Fruit fly (Drosophila melanogaster): Measurements from ENCODE around the gene t-cup.

The t-cup gene

dm6 chr2L:12529949-12530849 lies 33.1 kb upstream of the t-cup start:
- TF ChIP-seq toe (GFP tag; optimal IDR thresholded peaks at IDR 0.05) (no peak), CG12768 (GFP tag; optimal IDR thresholded peaks at IDR 0.05) (peak; percentile 56), tj (GFP tag; optimal IDR thresholded peaks at IDR 0.05) (peak; percentile 34), CG33017 (tag; optimal IDR thresholded peaks at IDR 0.05) (no peak), cic (GFP tag; optimal IDR thresholded peaks at IDR 0.05) (peak; percentile 34), CG7101 (tag; optimal IDR thresholded peaks at IDR 0.05) (no peak), cnc (optimal IDR thresholded peaks at IDR 0.05) (no peak), Clk (GFP tag; optimal IDR thresholded peaks at IDR 0.05) (no peak)

DNA sequence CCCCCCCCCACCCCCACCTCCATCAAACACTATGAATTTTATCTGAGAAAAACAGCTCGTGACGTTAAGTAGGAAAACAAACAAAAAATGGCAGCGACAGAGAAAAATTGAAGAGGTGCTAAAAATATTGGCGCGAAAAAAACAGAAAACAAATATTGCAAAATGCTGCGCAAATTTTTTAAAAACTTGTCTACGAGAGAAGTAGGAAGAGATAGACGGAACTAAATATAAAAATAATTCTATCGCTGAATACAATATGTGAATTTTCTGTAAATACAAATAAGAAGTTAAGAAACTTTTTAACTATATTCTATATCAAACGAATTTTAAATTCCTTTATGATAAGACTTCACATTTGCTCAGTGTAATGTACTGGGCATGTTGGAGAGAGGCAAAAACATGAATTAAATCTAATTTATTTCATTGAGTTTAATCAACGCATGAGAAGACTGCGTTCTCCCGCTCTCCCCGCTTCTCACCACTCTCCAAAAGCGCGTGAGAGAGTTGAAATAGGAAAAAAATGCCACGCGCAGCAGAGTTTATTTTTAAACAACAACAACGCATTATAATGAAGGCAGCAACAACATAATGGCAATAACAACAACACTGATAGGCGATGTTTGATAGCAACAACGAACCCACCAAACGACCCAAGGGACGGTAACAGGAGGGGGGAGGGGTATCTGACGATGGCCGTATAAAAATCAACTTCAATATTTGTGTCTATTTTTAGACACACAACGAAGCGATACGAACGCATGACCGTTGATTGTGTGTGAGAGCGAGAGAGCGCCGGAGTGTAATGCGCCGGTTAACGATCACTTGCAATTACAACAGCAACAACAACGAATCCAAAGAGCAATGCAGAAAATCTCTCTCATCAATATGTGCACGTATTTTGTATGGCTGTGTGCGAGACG lies 32.2 kb upstream of the t-cup start:
- peak; percentile 69 for TF ChIP-seq tj (GFP tag; optimal IDR thresholded peaks at IDR 0.05)
- peak; percentile 17 for TF ChIP-seq pad (GFP tag; optimal IDR thresholded peaks at IDR 0.05)
- peak; percentile 60 for TF ChIP-seq CG33017 (tag; optimal IDR thresholded peaks at IDR 0.05)
- TF ChIP-seq Hr96 (GFP tag; optimal IDR thresholded peaks at IDR 0.05): peak; percentile 62
- peak; percentile 72 for TF ChIP-seq Mnt (GFP tag; optimal IDR thresholded peaks at IDR 0.05)
- TF ChIP-seq toe (GFP tag; optimal IDR thresholded peaks at IDR 0.05): peak; percentile 30
- peak; percentile 94 for TF ChIP-seq kay (GFP tag; ENCODE audit: borderline replicate concordance)
- TF ChIP-seq CG1620 (GFP tag; optimal IDR thresholded peaks at IDR 0.05): no peak
- peak; percentile 53 for TF ChIP-seq bab1 (GFP tag; optimal IDR thresholded peaks at IDR 0.05)
- TF ChIP-seq CG5204 (GFP tag; optimal IDR thresholded peaks at IDR 0.05): no peak
- peak; percentile 98 for TF ChIP-seq cic (GFP tag; optimal IDR thresholded peaks at IDR 0.05)
- TF ChIP-seq CG7101 (tag; optimal IDR thresholded peaks at IDR 0.05): no peak
- peak; percentile 93 for TF ChIP-seq CG12768 (GFP tag; optimal IDR thresholded peaks at IDR 0.05)
- no peak for TF ChIP-seq cnc (optimal IDR thresholded peaks at IDR 0.05)
- TF ChIP-seq CG14711 (tag; optimal IDR thresholded peaks at IDR 0.05): no peak
- TF ChIP-seq Clk (GFP tag; optimal IDR thresholded peaks at IDR 0.05): no peak
- peak; percentile 58 for TF ChIP-seq Crg-1 (GFP tag; optimal IDR thresholded peaks at IDR 0.05)
- TF ChIP-seq CG11617 (GFP tag; optimal IDR thresholded peaks at IDR 0.05): no peak
- TF ChIP-seq CG7045 (GFP tag; optimal IDR thresholded peaks at IDR 0.05): no peak
- TF ChIP-seq ovo (GFP tag; optimal IDR thresholded peaks at IDR 0.05): peak; percentile 85

dm6 chr2L:12528376-12528775 lies 31.2 kb upstream of the t-cup start:
- TF ChIP-seq CG7101 (tag; optimal IDR thresholded peaks at IDR 0.05) (no peak), ovo (GFP tag; optimal IDR thresholded peaks at IDR 0.05) (no peak), CG5204 (GFP tag; optimal IDR thresholded peaks at IDR 0.05) (no peak), Clk (GFP tag; optimal IDR thresholded peaks at IDR 0.05) (no peak), CG11617 (GFP tag; optimal IDR thresholded peaks at IDR 0.05) (no peak), tj (GFP tag; optimal IDR thresholded peaks at IDR 0.05) (peak; percentile 46), CG14711 (tag; optimal IDR thresholded peaks at IDR 0.05) (no peak)

DNA sequence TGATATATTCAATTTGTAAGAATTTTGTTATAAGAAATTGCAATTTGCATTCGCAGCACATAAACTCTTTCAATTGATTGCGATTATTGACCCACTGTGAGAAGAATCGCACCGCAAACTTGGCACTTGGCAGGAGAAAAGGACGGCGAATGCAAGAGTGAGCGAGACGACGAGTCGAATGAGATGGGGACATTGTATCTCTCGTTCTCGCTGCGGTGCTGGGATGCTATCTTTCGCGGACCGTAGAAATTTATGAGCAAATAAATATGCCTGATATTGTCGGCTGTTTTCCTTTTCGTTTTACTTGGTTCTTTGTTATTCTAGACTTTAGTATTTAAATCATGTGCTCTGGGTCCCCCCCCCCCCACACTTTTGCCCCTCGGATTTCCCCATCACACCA lies 30.5 kb upstream of the t-cup start:
- TF ChIP-seq tj (GFP tag; optimal IDR thresholded peaks at IDR 0.05): no peak
- TF ChIP-seq CG14711 (tag; optimal IDR thresholded peaks at IDR 0.05): no peak
- TF ChIP-seq CG1620 (GFP tag; optimal IDR thresholded peaks at IDR 0.05): no peak

DNA sequence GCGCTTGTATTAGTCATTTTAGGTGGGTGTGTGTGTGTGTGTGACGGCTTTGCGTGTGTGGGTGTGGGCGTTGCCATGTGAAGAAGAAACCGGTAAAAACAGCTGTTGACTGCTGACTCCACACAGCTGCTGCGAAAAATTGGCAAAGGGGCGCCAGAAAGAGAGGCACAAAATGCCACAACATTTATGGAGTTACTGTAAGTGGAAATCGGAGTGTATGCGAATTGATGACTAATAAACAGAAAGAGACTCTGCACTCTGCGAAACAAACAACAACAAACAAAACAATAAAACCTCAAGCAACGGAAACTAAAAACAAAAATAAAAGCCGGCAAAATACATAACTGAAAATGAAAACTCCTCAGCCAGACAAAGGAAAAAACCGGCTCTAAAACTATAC lies 27.0 kb upstream of the t-cup start:
- peak; percentile 41 for TF ChIP-seq tj (GFP tag; optimal IDR thresholded peaks at IDR 0.05)
- TF ChIP-seq ovo (GFP tag; optimal IDR thresholded peaks at IDR 0.05): no peak
- no peak for TF ChIP-seq Mnt (GFP tag; optimal IDR thresholded peaks at IDR 0.05)
- TF ChIP-seq CG7045 (GFP tag; optimal IDR thresholded peaks at IDR 0.05): no peak

- TF ChIP-seq cic (GFP tag; optimal IDR thresholded peaks at IDR 0.05) (peak; percentile 48), CG33017 (tag; optimal IDR thresholded peaks at IDR 0.05) (peak; percentile 44), Clk (GFP tag; optimal IDR thresholded peaks at IDR 0.05) (no peak)
These were observed 24.6 kb upstream of the t-cup start for dm6 chr2L:12521527-12522292.

All from whole organism, adult.